Worm (Caenorhabditis elegans) whole organism, midembryonic: Measurements from ENCODE around the gene lgc-36.

Experiments
- T22C8.4 ChIP-seq: fragments of 200-800 bp; sonication (Bioruptor generic); IDR thresholded peaks from 2 replicates; pipeline ENCODE4 v1.3.6; 2022; ENCODE audit warnings: missing genetic modification characterization, missing compliant biosample characterization
- flt-1 ChIP-seq: fragments of 200-800 bp; sonication (Bioruptor generic); IDR thresholded peaks from 2 replicates; pipeline ENCODE4 v1.3.6; 2022; ENCODE audit warnings: missing genetic modification characterization, missing compliant biosample characterization
- klf-2 ChIP-seq: fragments of 200-800 bp; sonication (Bioruptor generic); conservative IDR thresholded peaks from 2 replicates; pipeline ENCODE4 v1.3.6; 2022; ENCODE audit warnings: missing genetic modification reagents, missing genetic modification characterization, missing compliant biosample characterization
- med-1 ChIP-seq: sonication (generic microtip); optimal IDR thresholded peaks from 2 replicates; lab custom pipeline; 2017; ENCODE audit warnings: missing genetic modification characterization, mild to moderate bottlenecking, missing compliant biosample characterization, antibody characterized with exemption, missing genetic modification reagents; ENCODE audit not compliant: insufficient read depth
- ref-1 ChIP-seq: fragments of 200-800 bp; sonication (Bioruptor generic); conservative IDR thresholded peaks from 2 replicates; pipeline ENCODE4 v1.3.6; 2022; ENCODE audit warnings: missing genetic modification reagents, missing genetic modification characterization, missing compliant biosample characterization
- tab-1 ChIP-seq: fragments of 200-800 bp; sonication (Bioruptor generic); IDR thresholded peaks from 2 replicates; pipeline ENCODE4 v1.3.6; 2022; ENCODE audit warnings: missing genetic modification characterization, missing compliant biosample characterization
- ztf-23 ChIP-seq: fragments of 200-800 bp; sonication (Bioruptor generic); IDR thresholded peaks from 2 replicates; pipeline ENCODE4 v1.3.6; 2022; ENCODE audit warnings: missing genetic modification reagents, missing genetic modification characterization, missing compliant biosample characterization

DNA sequence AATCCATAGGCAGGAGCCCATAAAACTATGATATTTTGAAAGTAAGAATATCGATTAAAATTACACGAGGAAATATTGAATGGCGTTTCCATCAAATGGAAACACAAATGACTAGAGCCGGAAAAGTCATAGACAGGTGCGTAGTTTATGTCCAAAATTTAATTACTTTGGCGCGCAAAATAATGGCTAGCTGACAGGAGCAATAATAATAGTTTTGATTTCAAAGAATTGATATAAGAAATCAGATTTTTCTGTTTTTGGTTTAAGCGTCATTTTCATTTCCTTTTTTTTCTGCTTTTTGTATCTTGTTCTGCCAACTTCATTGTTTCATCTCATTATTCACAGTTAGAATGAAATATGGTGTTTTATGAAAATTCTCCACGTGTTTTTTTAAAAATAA, 4.2 kb upstream of the lgc-36 start, which contains the start of gene F07B10.4:
- TF ChIP-seq med-1 (GFP tag; lab: Kevin White, UChicago) (no peak), klf-2 (GFP tag; lab: Robert Waterston, UW) (no peak), T22C8.4 (GFP tag; lab: Robert Waterston, UW) (no peak), ztf-23 (GFP tag; lab: Robert Waterston, UW) (no peak), ref-1 (GFP tag; lab: Robert Waterston, UW) (no peak), tab-1 (GFP tag; lab: Robert Waterston, UW) (no peak), flt-1 (GFP tag; lab: Robert Waterston, UW) (no peak)
